Fruit fly (Drosophila melanogaster) whole organism, larva: ENCODE results near the gene Abp1.

ENCODE experiments used
- noc ChIP-seq: fragments of 200-800 bp; sonication (Bioruptor generic); optimal IDR thresholded peaks from 3 replicates; lab custom pipeline; 2019; ENCODE audit warnings: missing biosample characterization, mild to moderate bottlenecking, missing genetic modification characterization, moderate library complexity

Abp1 gene

dm6 chr3L:13442400-13442799 lies 43.7 kb downstream of the Abp1 start, which contains the start of gene cmb:
cmb (plus strand) TSS chr3L:13442594.
- no peak for TF ChIP-seq noc (tag; lab: Kevin White, UChicago)

dm6 chr3L:13440370-13440960 lies 45.6 kb downstream of the Abp1 start, which contains the start of the genes CG10140 and CG14109:
CG10140 (minus strand) TSS chr3L:13440470.
CG14109 (plus strand) TSS chr3L:13440910.
- no peak for TF ChIP-seq noc (tag; lab: Kevin White, UChicago)

dm6 chr3L:13437654-13438053 lies 48.4 kb downstream of the Abp1 start, which contains the start of gene CG10725:
CG10725 (plus strand) TSS chr3L:13437954.
- no peak for TF ChIP-seq noc (tag; lab: Kevin White, UChicago)

- TF ChIP-seq noc (tag; lab: Kevin White, UChicago), result no peak
Observed at dm6 chr3L:13437036-13437435, 49.0 kb downstream of the Abp1 start, which contains the start of gene CG10154. CG10154 (minus strand) TSS chr3L:13437136.

dm6 chr3L:13435170-13435727 lies 50.8 kb downstream of the Abp1 start, which contains the start of gene CG10713:
CG10713 (minus strand) TSS chr3L:13435229.
- TF ChIP-seq noc (tag; lab: Kevin White, UChicago), result no peak
